Worm (Caenorhabditis elegans) whole organism, L1 larva: ENCODE measurements around the gene T09B9.1.
A peak's percentile ranks its signal among the peaks of the same experiment; 100 is the strongest.

ENCODE experiments used
- C04F5.9 ChIP-seq: sonication (generic microtip); optimal IDR thresholded peaks from 2 replicates; lab custom pipeline; 2016; ENCODE audit warnings: missing genetic modification characterization, missing compliant biosample characterization
- C16A3.4 ChIP-seq: fragments of 150-350 bp; optimal IDR thresholded peaks from 2 replicates; lab custom pipeline; 2014; ENCODE audit warnings: missing biosample characterization, missing genetic modification characterization
- ceh-82 ChIP-seq, 3 experiments: fragments of 150-350 bp in 1 of 3; sonication (generic microtip) in 2 of 3; optimal IDR thresholded peaks; 2 replicates each; lab custom pipeline; 2014 to 2017; ENCODE audit warnings: missing biosample characterization in 3 of 3, missing genetic modification characterization in 3 of 3
- ceh-88 ChIP-seq: fragments of 200-800 bp; sonication (Bioruptor generic); IDR thresholded peaks from 2 replicates; pipeline ENCODE4 v1.3.6; 2022; ENCODE audit warnings: missing genetic modification characterization, missing compliant biosample characterization
- dpl-1 ChIP-seq, 3 experiments: fragments of 150-350 bp in 2 of 3; sonication (generic microtip) in 1 of 3; optimal IDR thresholded peaks; 2 replicates each; lab custom pipeline; 2014 to 2017; ENCODE audit warnings: missing biosample characterization in 3 of 3, missing genetic modification characterization in 3 of 3, missing genetic modification reagents in 3 of 3
- dsc-1 ChIP-seq: sonication (generic microtip); optimal IDR thresholded peaks from 2 replicates; lab custom pipeline; 2016; ENCODE audit warnings: mild to moderate bottlenecking, missing genetic modification characterization, missing compliant biosample characterization
- efl-1 ChIP-seq, 4 experiments: fragments of 150-350 bp; optimal IDR thresholded peaks in 3 of 4; peaks in 1 of 4; 1 replicate in 1 of 4; 2 replicates in 3 of 4; lab custom pipeline; 2014; ENCODE audit warnings: missing biosample characterization in 2 of 4, missing genetic modification characterization in 2 of 4, missing genetic modification reagents in 2 of 4
- egl-13 ChIP-seq: sonication (generic microtip); optimal IDR thresholded peaks from 2 replicates; lab custom pipeline; 2016; ENCODE audit warnings: missing genotype, missing genetic modification reagents, missing genetic modification characterization, missing compliant biosample characterization
- egl-27 ChIP-seq, 2 experiments: fragments of 150-350 bp in 1 of 2; sonication (generic microtip); optimal IDR thresholded peaks; 3 replicates each; lab custom pipeline; 2017 to 2018; ENCODE audit warnings: missing biosample characterization in 2 of 2, missing genetic modification characterization in 2 of 2, missing genetic modification reagents in 2 of 2
- elt-2 ChIP-seq: sonication (generic microtip); optimal IDR thresholded peaks from 2 replicates; lab custom pipeline; 2016; ENCODE audit warnings: missing genetic modification characterization, mild to moderate bottlenecking, inconsistent platforms, missing compliant biosample characterization, missing genetic modification reagents
- elt-3 ChIP-seq, 6 experiments: fragments of 150-350 bp in 1 of 6; sonication (generic microtip); optimal IDR thresholded peaks; 2 replicates each; lab custom pipeline; 2017 to 2018; ENCODE audit warnings: missing biosample characterization in 6 of 6, missing genetic modification characterization in 6 of 6, inconsistent platforms in 1 of 6
- fkh-10 ChIP-seq: sonication (generic microtip); optimal IDR thresholded peaks from 2 replicates; lab custom pipeline; 2017; ENCODE audit warnings: missing biosample characterization, missing genetic modification reagents, missing genetic modification characterization
- fkh-8 ChIP-seq: sonication (generic microtip); optimal IDR thresholded peaks from 2 replicates; lab custom pipeline; 2016; ENCODE audit warnings: mild to moderate bottlenecking, missing genetic modification characterization, missing compliant biosample characterization
- fos-1 ChIP-seq: fragments of 150-350 bp; optimal IDR thresholded peaks from 2 replicates; lab custom pipeline; 2014; ENCODE audit warnings: missing biosample characterization, missing genetic modification characterization
- grh-1 ChIP-seq: fragments of 200-800 bp; sonication (Bioruptor generic); IDR thresholded peaks from 2 replicates; pipeline ENCODE4 v1.3.6; 2022; ENCODE audit warnings: missing genetic modification reagents, missing genetic modification characterization, missing compliant biosample characterization
- hpl-2 ChIP-seq: fragments of 150-350 bp; optimal IDR thresholded peaks from 2 replicates; lab custom pipeline; 2014; ENCODE audit warnings: missing biosample characterization, missing genetic modification reagents, missing genetic modification characterization
- irx-1 ChIP-seq: sonication (generic microtip); optimal IDR thresholded peaks from 2 replicates; lab custom pipeline; 2016; ENCODE audit warnings: missing genetic modification characterization, missing compliant biosample characterization
- isw-1 ChIP-seq: fragments of 200-800 bp; sonication (Bioruptor generic); IDR thresholded peaks from 2 replicates; pipeline ENCODE4 v1.3.6; 2022; ENCODE audit warnings: missing genetic modification characterization, missing compliant biosample characterization
- jun-1 ChIP-seq: fragments of 150-350 bp; optimal IDR thresholded peaks from 2 replicates; lab custom pipeline; 2014; ENCODE audit warnings: missing biosample characterization, missing genetic modification reagents, missing genetic modification characterization
- lin-13 ChIP-seq: fragments of 150-350 bp; optimal IDR thresholded peaks from 2 replicates; lab custom pipeline; 2014; ENCODE audit warnings: missing biosample characterization, missing genetic modification reagents, missing genetic modification characterization
- lin-14 ChIP-seq: fragments of 200-800 bp; sonication (Bioruptor generic); optimal IDR thresholded peaks from 2 replicates; lab custom pipeline; 2018; ENCODE audit warnings: mild to moderate bottlenecking, missing genetic modification characterization, moderate library complexity, missing compliant biosample characterization
- lin-35 ChIP-seq, 2 experiments: fragments of 150-350 bp; optimal IDR thresholded peaks; 2 replicates each; lab custom pipeline; 2014; ENCODE audit warnings: missing biosample characterization in 2 of 2, missing genetic modification characterization in 2 of 2, missing genetic modification reagents in 2 of 2
- lin-39 ChIP-seq: fragments of 150-350 bp; optimal IDR thresholded peaks from 2 replicates; lab custom pipeline; 2014; ENCODE audit warnings: missing biosample characterization, missing genetic modification reagents, missing genetic modification characterization
- lir-3 ChIP-seq: sonication (generic microtip); optimal IDR thresholded peaks from 2 replicates; lab custom pipeline; 2016; ENCODE audit warnings: mild to moderate bottlenecking, missing genetic modification characterization, moderate library complexity, missing compliant biosample characterization; ENCODE audit not compliant: poor library complexity
- lsy-2 ChIP-seq, 2 experiments: fragments of 150-350 bp; optimal IDR thresholded peaks; 2 replicates each; lab custom pipeline; 2014; ENCODE audit warnings: missing biosample characterization in 2 of 2, missing genetic modification characterization in 2 of 2
- mab-9 ChIP-seq: fragments of 200-800 bp; sonication (Bioruptor generic); IDR thresholded peaks from 2 replicates; pipeline ENCODE4 v1.3.6; 2022; ENCODE audit warnings: missing genetic modification reagents, missing genetic modification characterization, missing compliant biosample characterization
- mdl-1 ChIP-seq, 2 experiments: fragments of 150-350 bp; optimal IDR thresholded peaks; 2 replicates each; lab custom pipeline; 2014 to 2017; ENCODE audit warnings: missing biosample characterization in 2 of 2, missing genetic modification characterization in 2 of 2, inconsistent platforms in 1 of 2
- mef-2 ChIP-seq: fragments of 150-350 bp; optimal IDR thresholded peaks from 2 replicates; lab custom pipeline; 2014; ENCODE audit warnings: missing biosample characterization, missing genetic modification characterization
- mep-1 ChIP-seq: fragments of 150-350 bp; optimal IDR thresholded peaks from 2 replicates; lab custom pipeline; 2014; ENCODE audit warnings: missing biosample characterization, missing genetic modification characterization
- nhr-19 ChIP-seq: fragments of 200-800 bp; sonication (Bioruptor generic); conservative IDR thresholded peaks from 2 replicates; pipeline ENCODE4 v1.3.6; 2022; ENCODE audit warnings: missing genetic modification characterization, missing compliant biosample characterization
- nhr-20 ChIP-seq: sonication (generic microtip); optimal IDR thresholded peaks from 2 replicates; lab custom pipeline; 2016; ENCODE audit warnings: mild to moderate bottlenecking, missing genetic modification characterization, missing compliant biosample characterization
- nhr-237 ChIP-seq: fragments of 150-350 bp; optimal IDR thresholded peaks from 2 replicates; lab custom pipeline; 2014; ENCODE audit warnings: missing biosample characterization, missing genetic modification characterization
- nhr-47 ChIP-seq: sonication (generic microtip); optimal IDR thresholded peaks from 2 replicates; lab custom pipeline; 2016; ENCODE audit warnings: mild to moderate bottlenecking, missing genetic modification characterization, moderate library complexity, missing compliant biosample characterization
- nhr-76 ChIP-seq: sonication (generic microtip); optimal IDR thresholded peaks from 2 replicates; lab custom pipeline; 2017; ENCODE audit warnings: missing biosample characterization, missing genetic modification characterization
- nhr-77 ChIP-seq: fragments of 150-350 bp; optimal IDR thresholded peaks from 2 replicates; lab custom pipeline; 2014; ENCODE audit warnings: missing biosample characterization, missing genetic modification characterization
- nhr-85 ChIP-seq: sonication (generic microtip); peaks from one replicate; lab custom pipeline; 2016; ENCODE audit warnings: missing genetic modification characterization, inconsistent platforms, missing compliant biosample characterization
- nhr-90 ChIP-seq: sonication (generic microtip); optimal IDR thresholded peaks from 2 replicates; lab custom pipeline; 2016; ENCODE audit warnings: mild to moderate bottlenecking, missing genetic modification characterization, missing compliant biosample characterization; ENCODE audit not compliant: poor library complexity
- rnt-1 ChIP-seq: sonication (generic microtip); optimal IDR thresholded peaks from 2 replicates; lab custom pipeline; 2016; ENCODE audit warnings: mild to moderate bottlenecking, missing genetic modification characterization, moderate library complexity, missing compliant biosample characterization
- skn-1 ChIP-seq: fragments of 150-350 bp; optimal IDR thresholded peaks from 2 replicates; lab custom pipeline; 2014; ENCODE audit warnings: missing biosample characterization, missing genetic modification characterization
- snpc-4 ChIP-seq: fragments of 150-350 bp; optimal IDR thresholded peaks from 2 replicates; lab custom pipeline; 2014; ENCODE audit warnings: missing biosample characterization, missing genetic modification characterization
- snu-23 ChIP-seq: sonication (generic microtip); optimal IDR thresholded peaks from 2 replicates; lab custom pipeline; 2016; ENCODE audit warnings: missing genetic modification characterization, missing compliant biosample characterization
- sox-4 ChIP-seq: sonication (generic microtip); optimal IDR thresholded peaks from 2 replicates; lab custom pipeline; 2016; ENCODE audit warnings: missing genetic modification characterization, missing compliant biosample characterization
- sup-37 ChIP-seq: fragments of 200-800 bp; sonication (Bioruptor generic); optimal IDR thresholded peaks from 2 replicates; lab custom pipeline; 2018; ENCODE audit warnings: mild to moderate bottlenecking, missing genetic modification characterization, missing compliant biosample characterization
- swsn-7 ChIP-seq: sonication (generic microtip); optimal IDR thresholded peaks from 2 replicates; lab custom pipeline; 2016; ENCODE audit warnings: missing genetic modification characterization, missing compliant biosample characterization
- tbx-2 ChIP-seq: sonication (generic microtip); optimal IDR thresholded peaks from 2 replicates; lab custom pipeline; 2016; ENCODE audit warnings: missing genetic modification characterization, missing compliant biosample characterization
- unc-86 ChIP-seq: sonication (generic microtip); optimal IDR thresholded peaks from 2 replicates; lab custom pipeline; 2016; ENCODE audit warnings: missing genetic modification characterization, missing compliant biosample characterization
- vab-15 ChIP-seq: sonication (generic microtip); optimal IDR thresholded peaks from 2 replicates; lab custom pipeline; 2017; ENCODE audit warnings: missing genotype, mild to moderate bottlenecking, missing genetic modification characterization, missing compliant biosample characterization
- xbp-1 ChIP-seq: sonication (generic microtip); optimal IDR thresholded peaks from 2 replicates; lab custom pipeline; 2016; ENCODE audit warnings: missing genetic modification characterization, missing compliant biosample characterization
- zip-4 ChIP-seq: fragments of 200-800 bp; sonication (Bioruptor generic); optimal IDR thresholded peaks from 2 replicates; lab custom pipeline; 2018; ENCODE audit warnings: mild to moderate bottlenecking, missing genetic modification characterization, moderate library complexity, missing compliant biosample characterization
- ztf-11 ChIP-seq, 2 experiments: sonication (generic microtip); optimal IDR thresholded peaks; 2 replicates each; lab custom pipeline; 2016 to 2017; ENCODE audit warnings: missing genetic modification characterization in 2 of 2, missing biosample characterization in 1 of 2, missing compliant biosample characterization in 1 of 2
- ztf-4 ChIP-seq: fragments of 150-350 bp; optimal IDR thresholded peaks from 2 replicates; lab custom pipeline; 2014; ENCODE audit warnings: missing biosample characterization, missing genetic modification characterization

Gene T09B9.1

ce11 chrX:9743513-9743914, 13.6 kb upstream of the T09B9.1 start:
- TF ChIP-seq ztf-4 (peak; percentile 79), ceh-88 (GFP tag; lab: Robert Waterston, UW) (peak; percentile 73), zip-4 (GFP tag; lab: Kevin White, UChicago) (peak; percentile 60), skn-1 (tag; lab: Kevin White, UChicago) (peak; percentile 72), mab-9 (peak; percentile 69), nhr-47 (tag; lab: Kevin White, UChicago) (peak; percentile 93), egl-27 (tag; optimal IDR thresholded peaks at IDR 0.05; lab: Kevin White, UChicago) (peak in 1 of 2 experiments; percentile 25), ceh-82 (tag; optimal IDR thresholded peaks at IDR 0.05; lab: Kevin White, UChicago) (peak; percentile 49 to 85 (median 62)), snpc-4 (tag; lab: Kevin White, UChicago) (peak; percentile 68), lsy-2 (tag; optimal IDR thresholded peaks at IDR 0.05; lab: Kevin White, UChicago) (peak in 1 of 2 experiments; percentile 69), efl-1 (optimal IDR thresholded peaks at IDR 0.05; lab: Kevin White, UChicago) (peak in 1 of 2 experiments; percentile 35), efl-1 (GFP tag; optimal IDR thresholded peaks at IDR 0.05 in 1 of 2; lab: Kevin White, UChicago) (peak; percentile 29 to 90), fos-1 (tag; lab: Kevin White, UChicago) (peak; percentile 83), dsc-1 (tag; lab: Kevin White, UChicago) (peak; percentile 89), dpl-1 (GFP tag; optimal IDR thresholded peaks at IDR 0.05; lab: Kevin White, UChicago) (peak in 2 of 3 experiments; percentile 37 to 49), mef-2 (tag; lab: Kevin White, UChicago) (peak; percentile 6), xbp-1 (peak; percentile 75), nhr-237 (peak; percentile 16), isw-1 (peak; percentile 59), unc-86 (tag; lab: Kevin White, UChicago) (peak; percentile 72), ztf-11 (tag; optimal IDR thresholded peaks at IDR 0.05; lab: Kevin White, UChicago) (peak in 1 of 2 experiments; percentile 56), elt-2 (peak; percentile 77), rnt-1 (peak; percentile 72), sox-4 (tag; lab: Kevin White, UChicago) (peak; percentile 74), lir-3 (tag; lab: Kevin White, UChicago) (peak; percentile 92), nhr-76 (tag; lab: Kevin White, UChicago) (peak; percentile 66), C04F5.9 (tag; lab: Kevin White, UChicago) (peak; percentile 54), hpl-2 (GFP tag; lab: Kevin White, UChicago) (peak; percentile 79), nhr-19 (GFP tag; lab: Robert Waterston, UW) (peak; percentile 87), grh-1 (peak; percentile 72), tbx-2 (tag; lab: Kevin White, UChicago) (peak; percentile 84), swsn-7 (tag; lab: Kevin White, UChicago) (peak; percentile 89), fkh-8 (tag; lab: Kevin White, UChicago) (peak; percentile 85), lin-35 (GFP tag; optimal IDR thresholded peaks at IDR 0.05; lab: Kevin White, UChicago) (peak; percentile 58 to 84), elt-3 (tag; optimal IDR thresholded peaks at IDR 0.05; lab: Kevin White, UChicago) (peak in 3 of 6 experiments; percentile 8 to 75 (median 35)), jun-1 (tag; lab: Kevin White, UChicago) (peak; percentile 86), fkh-10 (GFP tag; lab: Kevin White, UChicago) (peak; percentile 86), lin-14 (GFP tag; lab: Kevin White, UChicago) (peak; percentile 89), C16A3.4 (tag; lab: Kevin White, UChicago) (peak; percentile 84), snu-23 (GFP tag; lab: Kevin White, UChicago) (peak; percentile 94), mep-1 (peak; percentile 92), egl-13 (tag; lab: Kevin White, UChicago) (peak; percentile 69), nhr-20 (tag; lab: Kevin White, UChicago) (peak; percentile 87), nhr-90 (tag; lab: Kevin White, UChicago) (peak; percentile 89), nhr-85 (tag; lab: Kevin White, UChicago) (peak; percentile 95), lin-13 (GFP tag; lab: Kevin White, UChicago) (peak; percentile 60), nhr-77 (tag; lab: Kevin White, UChicago) (peak; percentile 91), lin-39 (peak; percentile 42), irx-1 (tag; lab: Kevin White, UChicago) (peak; percentile 89), sup-37 (GFP tag; lab: Kevin White, UChicago) (peak; percentile 70), vab-15 (tag; lab: Kevin White, UChicago) (peak; percentile 21), mdl-1 (tag; optimal IDR thresholded peaks at IDR 0.05; lab: Kevin White, UChicago) (peak in 1 of 2 experiments; percentile 77)
